Fruit fly (Drosophila melanogaster) whole organism, embryonic: ENCODE measurements around the gene Pxd.

ENCODE experiments used
- Adf1 ChIP-seq: fragments of 200-800 bp; sonication (Bioruptor generic); IDR thresholded peaks from 2 replicates; pipeline ENCODE4 v1.3.6; 2022; ENCODE audit warnings: missing biosample characterization, missing genetic modification characterization
- Atf6 ChIP-seq: fragments of 200-800 bp; sonication (Bioruptor generic); IDR thresholded peaks from 2 replicates; pipeline ENCODE4 v1.3.6; 2022; ENCODE audit warnings: missing biosample characterization, missing genetic modification characterization
- Awh ChIP-seq: fragments of 200-800 bp; sonication (Bioruptor generic); IDR thresholded peaks from 2 replicates; pipeline ENCODE4, ENCODE4 v1.3.6; 2022; ENCODE audit warnings: missing biosample characterization, missing genetic modification characterization
- CG10209 ChIP-seq: fragments of 200-800 bp; sonication (Bioruptor generic); optimal IDR thresholded peaks from 3 replicates; lab custom pipeline; 2017; ENCODE audit warnings: missing biosample characterization, mild to moderate bottlenecking, missing genetic modification characterization, missing genetic modification reagents
- CG10274 ChIP-seq: fragments of 200-800 bp; sonication (Bioruptor generic); optimal IDR thresholded peaks from 3 replicates; lab custom pipeline; 2017; ENCODE audit warnings: missing biosample characterization, mild to moderate bottlenecking, missing genetic modification characterization
- CG10431 ChIP-seq: fragments of 200-800 bp; sonication (Bioruptor generic); optimal IDR thresholded peaks from 3 replicates; lab custom pipeline; 2018; ENCODE audit warnings: missing biosample characterization, mild to moderate bottlenecking, missing genetic modification characterization
- CG10979 ChIP-seq: fragments of 200-800 bp; sonication (Bioruptor generic); optimal IDR thresholded peaks from 2 replicates; lab custom pipeline; 2018; ENCODE audit warnings: missing biosample characterization, mild to moderate bottlenecking, missing genetic modification characterization, moderate library complexity
- CG11085 ChIP-seq: fragments of 200-800 bp; sonication (Bioruptor generic); IDR thresholded peaks from 2 replicates; pipeline ENCODE4 v1.3.6; 2022; ENCODE audit warnings: missing biosample characterization, missing genetic modification characterization
- CG11504 ChIP-seq: fragments of 200-800 bp; sonication (Bioruptor generic); optimal IDR thresholded peaks from 3 replicates; lab custom pipeline; 2019; ENCODE audit warnings: missing biosample characterization, mild to moderate bottlenecking, missing genetic modification characterization, moderate library complexity
- CG13775 ChIP-seq: fragments of 200-800 bp; sonication (Bioruptor generic); optimal IDR thresholded peaks from 3 replicates; lab custom pipeline; 2017; ENCODE audit warnings: missing biosample characterization, mild to moderate bottlenecking, missing genetic modification characterization
- CG15073 ChIP-seq: fragments of 200-800 bp; sonication (Bioruptor generic); optimal IDR thresholded peaks from 2 replicates; lab custom pipeline; 2016; ENCODE audit warnings: missing biosample characterization, missing genetic modification characterization
- CG1603 ChIP-seq: fragments of 200-800 bp; sonication (Bioruptor generic); optimal IDR thresholded peaks from 2 replicates; lab custom pipeline; 2019; ENCODE audit warnings: missing biosample characterization, mild to moderate bottlenecking, missing genetic modification characterization, moderate library complexity
- CG2199 ChIP-seq: fragments of 200-800 bp; sonication (Bioruptor generic); IDR thresholded peaks from 3 replicates; pipeline ENCODE4 v1.3.6; 2022; ENCODE audit warnings: missing biosample characterization, missing genetic modification characterization
- CG33213 ChIP-seq: fragments of 200-800 bp; sonication (Bioruptor generic); optimal IDR thresholded peaks from 3 replicates; lab custom pipeline; 2016; ENCODE audit warnings: missing biosample characterization, missing genetic modification characterization
- CG43689 ChIP-seq: fragments of 200-800 bp; sonication (Bioruptor generic); IDR thresholded peaks from 2 replicates; pipeline ENCODE4 v1.3.6; 2022; ENCODE audit warnings: missing biosample characterization, missing genetic modification characterization
- CG5180 ChIP-seq: fragments of 200-800 bp; sonication (Bioruptor generic); optimal IDR thresholded peaks from 3 replicates; lab custom pipeline; 2017; ENCODE audit warnings: missing biosample characterization, missing genetic modification characterization, mild to moderate bottlenecking, moderate library complexity, missing genetic modification reagents
- CG6175 ChIP-seq: fragments of 200-800 bp; sonication (Bioruptor generic); IDR thresholded peaks from 3 replicates; pipeline ENCODE4 v1.3.6; 2022; ENCODE audit warnings: missing biosample characterization, missing genetic modification characterization
- CG6765 ChIP-seq: fragments of 200-800 bp; sonication (Bioruptor generic); optimal IDR thresholded peaks from 3 replicates; lab custom pipeline; 2017; ENCODE audit warnings: missing biosample characterization, mild to moderate bottlenecking, missing genetic modification characterization
- CG8924 ChIP-seq: fragments of 200-800 bp; optimal IDR thresholded peaks from 3 replicates; lab custom pipeline; 2019; ENCODE audit warnings: missing biosample characterization, mild to moderate bottlenecking, missing genetic modification characterization, moderate library complexity
- CTCF ChIP-seq: fragments of 200-800 bp; sonication (Bioruptor generic); optimal IDR thresholded peaks from 2 replicates; lab custom pipeline; 2017; ENCODE audit warnings: missing biosample characterization, mild to moderate bottlenecking, missing genetic modification characterization, moderate library complexity
- Drgx ChIP-seq: fragments of 200-800 bp; sonication (Bioruptor generic); IDR thresholded peaks from 2 replicates; pipeline ENCODE4 v1.3.6; 2022; ENCODE audit warnings: missing biosample characterization, missing genetic modification characterization
- E2f1 ChIP-seq: fragments of 200-800 bp; sonication (Bioruptor generic); IDR thresholded peaks from 2 replicates; pipeline ENCODE4 v1.3.6; 2022; ENCODE audit warnings: missing biosample characterization, missing genetic modification characterization
- Gsc ChIP-seq: fragments of 200-800 bp; sonication (Bioruptor generic); IDR thresholded peaks from 2 replicates; pipeline ENCODE4 v1.3.6; 2022; ENCODE audit warnings: missing biosample characterization, missing genetic modification characterization
- H2.0 ChIP-seq: fragments of 200-800 bp; sonication (Bioruptor generic); IDR thresholded peaks from 2 replicates; pipeline ENCODE4 v1.3.6; 2022; ENCODE audit warnings: missing biosample characterization, missing genetic modification characterization
- HmgD ChIP-seq: fragments of 200-800 bp; sonication (Bioruptor generic); optimal IDR thresholded peaks from 3 replicates; lab custom pipeline; 2016; ENCODE audit warnings: missing biosample characterization, missing genetic modification characterization
- MBD-R2 ChIP-seq: fragments of 200-800 bp; sonication (Bioruptor generic); IDR thresholded peaks from 2 replicates; pipeline ENCODE4 v1.3.6; 2022; ENCODE audit warnings: missing biosample characterization, missing genetic modification characterization
- MTF-1 ChIP-seq: fragments of 200-800 bp; sonication (Bioruptor generic); optimal IDR thresholded peaks from 2 replicates; lab custom pipeline; 2018; ENCODE audit warnings: missing biosample characterization, mild to moderate bottlenecking, missing genetic modification characterization, borderline replicate concordance
- NC2β ChIP-seq: fragments of 200-800 bp; sonication (Bioruptor generic); optimal IDR thresholded peaks from 2 replicates; lab custom pipeline; 2016; ENCODE audit warnings: missing biosample characterization, missing genetic modification characterization
- Pdp1 ChIP-seq, 2 experiments: fragments of 200-800 bp; sonication (Bioruptor generic); optimal IDR thresholded peaks; 3 replicates each; lab custom pipeline; 2016; ENCODE audit warnings: missing biosample characterization in 2 of 2, missing genetic modification characterization in 2 of 2, mild to moderate bottlenecking in 1 of 2, moderate library complexity in 1 of 2
- Side ChIP-seq: fragments of 200-800 bp; sonication (Bioruptor generic); optimal IDR thresholded peaks from 2 replicates; lab custom pipeline; 2016; ENCODE audit warnings: missing biosample characterization, missing genetic modification characterization
- Usf ChIP-seq: fragments of 200-800 bp; sonication (Bioruptor generic); optimal IDR thresholded peaks from 2 replicates; lab custom pipeline; 2017; ENCODE audit warnings: missing genotype, missing biosample characterization, missing genetic modification characterization
- ac ChIP-seq: fragments of 200-800 bp; sonication (Bioruptor generic); optimal IDR thresholded peaks from 3 replicates; lab custom pipeline; 2017; ENCODE audit warnings: missing biosample characterization, mild to moderate bottlenecking, missing genetic modification characterization
- ash1 ChIP-seq: fragments of 200-800 bp; sonication (Bioruptor generic); optimal IDR thresholded peaks from 2 replicates; lab custom pipeline; 2018; ENCODE audit warnings: missing biosample characterization, mild to moderate bottlenecking, missing genetic modification characterization
- en ChIP-seq: fragments of 200-800 bp; sonication (Bioruptor generic); optimal IDR thresholded peaks from 2 replicates; lab custom pipeline; 2016; ENCODE audit warnings: missing biosample characterization, missing genetic modification characterization
- fd3F ChIP-seq: fragments of 200-800 bp; sonication (Bioruptor generic); optimal IDR thresholded peaks from 2 replicates; lab custom pipeline; 2018; ENCODE audit warnings: missing biosample characterization, mild to moderate bottlenecking, missing genetic modification characterization, moderate library complexity
- fd96Cb ChIP-seq: fragments of 200-800 bp; sonication (Bioruptor generic); optimal IDR thresholded peaks from 2 replicates; lab custom pipeline; 2018; ENCODE audit warnings: missing biosample characterization, mild to moderate bottlenecking, missing genetic modification characterization, moderate library complexity
- fru ChIP-seq: fragments of >200 bp; optimal IDR thresholded peaks from 2 replicates; lab custom pipeline; 2017
- gcm2 ChIP-seq: fragments of 200-800 bp; sonication (Bioruptor generic); optimal IDR thresholded peaks from 2 replicates; lab custom pipeline; 2016; ENCODE audit warnings: missing biosample characterization, missing genetic modification characterization
- klu ChIP-seq: fragments of 200-800 bp; sonication (Bioruptor generic); IDR thresholded peaks from 2 replicates; pipeline ENCODE4 v1.3.6; 2022; ENCODE audit warnings: missing biosample characterization, missing genetic modification characterization
- lilli ChIP-seq: fragments of 200-800 bp; sonication (Bioruptor generic); optimal IDR thresholded peaks from 3 replicates; lab custom pipeline; 2016; ENCODE audit warnings: missing biosample characterization, missing genetic modification characterization
- lola ChIP-seq, 3 experiments: fragments of >200 bp in 2 of 3; fragments of 200-800 bp in 1 of 3; sonication (Bioruptor generic) in 1 of 3; optimal IDR thresholded peaks; 2 replicates each; lab custom pipeline; 2017 to 2019; ENCODE audit warnings: missing biosample characterization in 3 of 3, missing genetic modification characterization in 3 of 3, mild to moderate bottlenecking in 1 of 3, moderate library complexity in 1 of 3
- maf-S ChIP-seq: fragments of 200-800 bp; sonication (Bioruptor generic); optimal IDR thresholded peaks from 2 replicates; lab custom pipeline; 2016; ENCODE audit warnings: missing biosample characterization, missing genetic modification characterization
- pum ChIP-seq: fragments of 200-800 bp; sonication (Bioruptor generic); optimal IDR thresholded peaks from 2 replicates; lab custom pipeline; 2016; ENCODE audit warnings: missing biosample characterization, missing genetic modification characterization
- run ChIP-seq: fragments of 200-800 bp; sonication (Bioruptor generic); optimal IDR thresholded peaks from 3 replicates; lab custom pipeline; 2018; ENCODE audit warnings: missing biosample characterization, mild to moderate bottlenecking, missing genetic modification characterization
- slp2 ChIP-seq: fragments of 200-800 bp; sonication (Bioruptor generic); optimal IDR thresholded peaks from 2 replicates; lab custom pipeline; 2016; ENCODE audit warnings: missing biosample characterization, missing genetic modification characterization
- sqz ChIP-seq: fragments of 200-800 bp; sonication (Bioruptor generic); optimal IDR thresholded peaks from 3 replicates; lab custom pipeline; 2018; ENCODE audit warnings: missing biosample characterization, mild to moderate bottlenecking, missing genetic modification characterization
- sug ChIP-seq: fragments of 200-800 bp; optimal IDR thresholded peaks from 2 replicates; lab custom pipeline; 2019; ENCODE audit warnings: missing biosample characterization, mild to moderate bottlenecking, missing genetic modification characterization, moderate library complexity
- tio ChIP-seq: fragments of 200-800 bp; sonication (Bioruptor generic); optimal IDR thresholded peaks from 2 replicates; lab custom pipeline; 2017; ENCODE audit warnings: missing biosample characterization, missing genetic modification characterization, inconsistent platforms
- tll ChIP-seq, 2 experiments: fragments of 200-800 bp in 1 of 2; fragments of >200 bp in 1 of 2; sonication (Bioruptor generic) in 1 of 2; optimal IDR thresholded peaks; 2 replicates each; lab custom pipeline; 2017 to 2019; ENCODE audit warnings: missing biosample characterization in 2 of 2, missing genetic modification characterization in 2 of 2, mild to moderate bottlenecking in 1 of 2, moderate library complexity in 1 of 2

Pxd gene

dm6 chr3R:16969361-16970355, 44.7 kb upstream of the Pxd start (continued):
- TF ChIP-seq H2.0 (GFP tag; lab: Robert Waterston, UW), result peak; percentile 42
- TF ChIP-seq CG2199, result peak; percentile 40; the same call in 1 of the 3 replicates
- no peak for TF ChIP-seq CG43689 (GFP tag; lab: Robert Waterston, UW)
- TF ChIP-seq run, result peak; percentile 13
- no peak for TF ChIP-seq sug (tag; lab: Kevin White, UChicago)
- peak; percentile 83 for TF ChIP-seq CG11504 (tag; lab: Kevin White, UChicago)
- no peak for TF ChIP-seq slp2 (GFP tag; lab: Kevin White, UChicago)
- TF ChIP-seq lilli, result peak; percentile 67
- TF ChIP-seq CG15073 (GFP tag; lab: Kevin White, UChicago), result no peak
- TF ChIP-seq fd3F (GFP tag; lab: Kevin White, UChicago), result peak; percentile 49
- no peak for TF ChIP-seq en (GFP tag; lab: Kevin White, UChicago)
- TF ChIP-seq lola (GFP tag; optimal IDR thresholded peaks at IDR 0.05; lab: Kevin White, UChicago), result peak in 1 of 3 experiments; percentile 78
- TF ChIP-seq CG11085 (GFP tag; lab: Robert Waterston, UW), result no peak; the same call in 1 of the 2 replicates
- no peak for TF ChIP-seq CG5180 (GFP tag; lab: Kevin White, UChicago)
- TF ChIP-seq klu, result no peak
- peak; percentile 30; the same call in 1 of the 2 replicates for TF ChIP-seq MBD-R2
- TF ChIP-seq NC2β (GFP tag; lab: Kevin White, UChicago), result no peak
- TF ChIP-seq Gsc, result no peak
- TF ChIP-seq ac (GFP tag; lab: Kevin White, UChicago), result no peak
- TF ChIP-seq CG10979 (tag; lab: Kevin White, UChicago), result peak; percentile 74
- no peak for TF ChIP-seq tll (GFP tag; optimal IDR thresholded peaks at IDR 0.05; lab: Kevin White, UChicago)
- peak; percentile 2 for TF ChIP-seq MTF-1 (GFP tag; lab: Kevin White, UChicago)
- TF ChIP-seq maf-S (GFP tag; lab: Kevin White, UChicago), result no peak
- TF ChIP-seq CTCF (GFP tag; lab: Kevin White, UChicago), result peak; percentile 97
- peak; percentile 62 for TF ChIP-seq fd96Cb (tag; lab: Kevin White, UChicago)
- TF ChIP-seq CG10209, result peak; percentile 59
- TF ChIP-seq CG33213, result no peak
- TF ChIP-seq Usf, result no peak
- no peak; the same call in 1 of the 2 replicates for TF ChIP-seq Drgx (GFP tag; lab: Robert Waterston, UW)
- TF ChIP-seq CG6175 (GFP tag; lab: Robert Waterston, UW), result peak; percentile 55; the same call in 1 of the 3 replicates
- TF ChIP-seq tio (GFP tag; lab: Kevin White, UChicago), result peak; percentile 31
- no peak for TF ChIP-seq ash1 (GFP tag; lab: Kevin White, UChicago)
- no peak for TF ChIP-seq CG1603 (tag; lab: Kevin White, UChicago)
- peak in 1 of 2 experiments; percentile 25 for TF ChIP-seq Pdp1 (GFP tag; optimal IDR thresholded peaks at IDR 0.05; lab: Kevin White, UChicago)
- no peak for TF ChIP-seq CG10431 (GFP tag; lab: Kevin White, UChicago)
- no peak for TF ChIP-seq Side
- no peak for TF ChIP-seq CG10274 (GFP tag; lab: Kevin White, UChicago)
- no peak for TF ChIP-seq HmgD (GFP tag; lab: Kevin White, UChicago)
- peak; percentile 90 for TF ChIP-seq E2f1 (GFP tag; lab: Robert Waterston, UW)
- TF ChIP-seq CG13775, result peak; percentile 50
- no peak for TF ChIP-seq fru (lab: Kevin White, UChicago)
- no peak for TF ChIP-seq sqz (GFP tag; lab: Kevin White, UChicago)
- peak; percentile 55 for TF ChIP-seq CG6765 (GFP tag; lab: Kevin White, UChicago)
- TF ChIP-seq pum (GFP tag; lab: Kevin White, UChicago), result no peak
- peak; percentile 20; the same call in 1 of the 2 replicates for TF ChIP-seq Adf1 (GFP tag; lab: Robert Waterston, UW)
- peak; percentile 67 for TF ChIP-seq CG8924 (tag; lab: Kevin White, UChicago)
- TF ChIP-seq gcm2 (GFP tag; lab: Kevin White, UChicago), result no peak
- TF ChIP-seq Awh (GFP tag; lab: Robert Waterston, UW), result no peak
- TF ChIP-seq Atf6 (GFP tag; lab: Robert Waterston, UW), result peak; percentile 75
